Worm (Caenorhabditis elegans) whole organism, late embryonic: ENCODE results near the gene C14E2.1.

Source experiments
- ceh-34 ChIP-seq: sonication (generic microtip); optimal IDR thresholded peaks from 2 replicates; lab custom pipeline; 2016; ENCODE audit warnings: mild to moderate bottlenecking, missing genetic modification characterization, missing compliant biosample characterization
- elt-4 ChIP-seq: sonication (generic microtip); optimal IDR thresholded peaks from 2 replicates; lab custom pipeline; 2016; ENCODE audit warnings: missing genetic modification characterization, missing compliant biosample characterization
- fkh-10 ChIP-seq: fragments of 150-350 bp; optimal IDR thresholded peaks from 2 replicates; lab custom pipeline; 2014; ENCODE audit warnings: missing biosample characterization, missing genetic modification reagents, missing genetic modification characterization
- fkh-6 ChIP-seq: sonication (generic microtip); optimal IDR thresholded peaks from 2 replicates; lab custom pipeline; 2016; ENCODE audit warnings: missing genetic modification characterization, missing compliant biosample characterization
- hlh-15 ChIP-seq: sonication (generic microtip); optimal IDR thresholded peaks from 2 replicates; lab custom pipeline; 2016; ENCODE audit warnings: missing genetic modification characterization, missing compliant biosample characterization
- pag-3 ChIP-seq: sonication (generic microtip); optimal IDR thresholded peaks from 2 replicates; lab custom pipeline; 2016; ENCODE audit warnings: missing compliant biosample characterization, missing genetic modification characterization, borderline replicate concordance
- pha-4 ChIP-seq: fragments of 150-350 bp; optimal IDR thresholded peaks from 2 replicates; lab custom pipeline; 2018; ENCODE audit warnings: missing biosample characterization, missing genetic modification reagents, missing genetic modification characterization
- rnt-1 ChIP-seq: sonication (generic microtip); optimal IDR thresholded peaks from 2 replicates; lab custom pipeline; 2016; ENCODE audit warnings: missing genetic modification characterization, missing compliant biosample characterization
- tbx-2 ChIP-seq: sonication (generic microtip); optimal IDR thresholded peaks from 2 replicates; lab custom pipeline; 2016; ENCODE audit warnings: missing genetic modification characterization, missing compliant biosample characterization
- unc-3 ChIP-seq, 2 experiments: fragments of 200-800 bp in 1 of 2; sonication (Bioruptor generic) in 1 of 2; sonication (generic microtip) in 1 of 2; conservative IDR thresholded peaks in 1 of 2; optimal IDR thresholded peaks in 1 of 2; 2 replicates each; pipeline versions ENCODE4 v1.3.6 to Lab custom; 2016 to 2022; ENCODE audit warnings: missing compliant biosample characterization in 2 of 2, missing genetic modification characterization in 2 of 2, missing genetic modification reagents in 1 of 2
- zip-5 ChIP-seq: sonication (generic microtip); optimal IDR thresholded peaks from 2 replicates; lab custom pipeline; 2016; ENCODE audit warnings: missing genetic modification characterization, missing compliant biosample characterization

- TF ChIP-seq rnt-1 (tag; lab: Kevin White, UChicago) (no peak), tbx-2 (tag; lab: Kevin White, UChicago) (no peak), elt-4 (no peak), zip-5 (tag; lab: Kevin White, UChicago) (no peak), ceh-34 (no peak), fkh-10 (GFP tag; lab: Kevin White, UChicago) (no peak), pag-3 (tag; lab: Kevin White, UChicago) (no peak), hlh-15 (tag; lab: Kevin White, UChicago) (no peak), unc-3 (GFP tag; conservative IDR thresholded peaks at IDR 0.05; lab: Robert Waterston, UW) (no peak), unc-3 (tag; optimal IDR thresholded peaks at IDR 0.05; lab: Kevin White, UChicago) (no peak), pha-4 (tag; lab: Kevin White, UChicago) (no peak), fkh-6 (tag; lab: Kevin White, UChicago) (no peak)
Measured at ce11 chrX:1821235-1821634, 5.0 kb upstream of the C14E2.1 start, which contains the start of gene C14E2.4.
